Worm (Caenorhabditis elegans) whole organism, late embryonic: Measurements from ENCODE around the gene srh-269.

ENCODE experiments used
- ama-1 ChIP-seq: fragments of 150-350 bp; optimal IDR thresholded peaks from 2 replicates; lab custom pipeline; 2014
- ceh-19 ChIP-seq: fragments of 200-800 bp; sonication (Bioruptor generic); optimal IDR thresholded peaks from 2 replicates; lab custom pipeline; 2018; ENCODE audit warnings: mild to moderate bottlenecking, missing genetic modification characterization, missing compliant biosample characterization
- gmeb-2 ChIP-seq: sonication (generic microtip); optimal IDR thresholded peaks from 2 replicates; lab custom pipeline; 2016; ENCODE audit warnings: missing genetic modification characterization, inconsistent platforms, missing compliant biosample characterization
- pha-4 ChIP-seq: fragments of 150-350 bp; optimal IDR thresholded peaks from 2 replicates; lab custom pipeline; 2018; ENCODE audit warnings: missing biosample characterization, missing genetic modification reagents, missing genetic modification characterization

DNA sequence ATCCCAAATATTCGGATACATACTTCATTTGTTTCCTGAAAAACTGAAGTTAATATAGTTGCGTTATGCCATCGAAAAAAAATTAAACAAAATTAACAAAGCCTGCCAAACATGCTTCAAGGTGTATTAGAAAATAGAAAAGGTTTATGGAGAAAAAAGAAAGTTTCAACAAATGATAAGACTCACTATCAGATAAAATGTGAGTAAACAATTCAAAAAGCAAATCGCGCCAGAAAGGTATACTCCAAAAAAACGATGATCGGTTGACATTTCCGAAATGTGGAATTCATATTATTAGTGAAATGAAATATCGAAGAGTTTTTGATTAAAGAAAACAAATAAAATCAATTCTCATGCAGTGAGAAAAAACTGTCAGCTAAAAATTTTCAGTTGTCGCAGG lies 29.0 kb upstream of the srh-269 start, which contains the start of gene Y70C5A.3:
- TF ChIP-seq gmeb-2 (tag; lab: Kevin White, UChicago) (no peak), ama-1 (no peak), ceh-19 (GFP tag; lab: Kevin White, UChicago) (no peak), pha-4 (tag; lab: Kevin White, UChicago) (no peak)
